Worm (Caenorhabditis elegans) whole organism, L3 larva: ENCODE measurements around the gene cal-2.
A peak's percentile ranks its signal among the peaks of the same experiment; 100 is the strongest.

Source experiments
- aly-2 ChIP-seq: fragments of 150-350 bp; optimal IDR thresholded peaks from 2 replicates; lab custom pipeline; 2014; ENCODE audit warnings: missing biosample characterization, missing genetic modification characterization
- ceh-16 ChIP-seq: sonication (generic microtip); optimal IDR thresholded peaks from 2 replicates; lab custom pipeline; 2017; ENCODE audit warnings: missing biosample characterization, missing genetic modification characterization
- ceh-82 ChIP-seq: fragments of 150-350 bp; optimal IDR thresholded peaks from 2 replicates; lab custom pipeline; 2014; ENCODE audit warnings: missing biosample characterization, missing genetic modification characterization
- ceh-9 ChIP-seq: sonication (generic microtip); optimal IDR thresholded peaks from 2 replicates; lab custom pipeline; 2018; ENCODE audit warnings: missing biosample characterization, missing genetic modification characterization
- egl-5 ChIP-seq: fragments of 150-350 bp; optimal IDR thresholded peaks from 2 replicates; lab custom pipeline; 2017; ENCODE audit warnings: missing biosample characterization, missing genetic modification reagents, missing genetic modification characterization, inconsistent platforms
- elt-1 ChIP-seq: fragments of 150-350 bp; optimal IDR thresholded peaks from 2 replicates; lab custom pipeline; 2014; ENCODE audit warnings: missing biosample characterization, missing genetic modification characterization
- elt-2 ChIP-seq: sonication (generic microtip); optimal IDR thresholded peaks from 2 replicates; lab custom pipeline; 2016; ENCODE audit warnings: missing genetic modification reagents, mild to moderate bottlenecking, missing genetic modification characterization, missing compliant biosample characterization
- elt-3 ChIP-seq, 3 experiments: fragments of 150-350 bp in 1 of 3; sonication (generic microtip) in 2 of 3; optimal IDR thresholded peaks; 2 replicates in 2 of 3; 4 replicates in 1 of 3; lab custom pipeline; 2014 to 2017; ENCODE audit warnings: missing biosample characterization in 3 of 3, missing genetic modification characterization in 3 of 3
- fkh-10 ChIP-seq: sonication (generic microtip); optimal IDR thresholded peaks from 2 replicates; lab custom pipeline; 2017; ENCODE audit warnings: missing biosample characterization, missing genetic modification reagents, missing genetic modification characterization
- fos-1 ChIP-seq: fragments of 150-350 bp; optimal IDR thresholded peaks from 2 replicates; lab custom pipeline; 2014; ENCODE audit warnings: missing biosample characterization, missing genetic modification characterization
- hmg-11 ChIP-seq: sonication (generic microtip); optimal IDR thresholded peaks from 2 replicates; lab custom pipeline; 2016; ENCODE audit warnings: missing genetic modification characterization, missing compliant biosample characterization
- lin-15B ChIP-seq: fragments of 150-350 bp; optimal IDR thresholded peaks from 2 replicates; lab custom pipeline; 2014; ENCODE audit warnings: missing biosample characterization, missing genetic modification characterization
- mdl-1 ChIP-seq: fragments of 150-350 bp; optimal IDR thresholded peaks from 2 replicates; lab custom pipeline; 2014; ENCODE audit warnings: missing biosample characterization, missing genetic modification characterization
- nfya-1 ChIP-seq: sonication (generic microtip); optimal IDR thresholded peaks from 2 replicates; lab custom pipeline; 2017; ENCODE audit warnings: missing genetic modification characterization, mild to moderate bottlenecking, missing compliant biosample characterization, antibody characterized with exemption, moderate library complexity; ENCODE audit not compliant: insufficient read depth
- nhr-23 ChIP-seq: fragments of 150-350 bp; optimal IDR thresholded peaks from 2 replicates; lab custom pipeline; 2014; ENCODE audit warnings: missing biosample characterization, missing genetic modification reagents, missing genetic modification characterization
- nhr-28 ChIP-seq: fragments of 150-350 bp; optimal IDR thresholded peaks from 2 replicates; lab custom pipeline; 2014; ENCODE audit warnings: missing biosample characterization, missing genetic modification characterization
- nhr-67 ChIP-seq: fragments of 150-350 bp; optimal IDR thresholded peaks from 2 replicates; lab custom pipeline; 2014; ENCODE audit warnings: missing biosample characterization, missing genetic modification characterization
- sea-2 ChIP-seq: fragments of 150-350 bp; sonication (generic microtip); optimal IDR thresholded peaks from 4 replicates; lab custom pipeline; 2014; ENCODE audit warnings: missing biosample characterization, missing genetic modification reagents, missing genetic modification characterization
- snpc-4 ChIP-seq: fragments of 150-350 bp; optimal IDR thresholded peaks from 2 replicates; lab custom pipeline; 2014; ENCODE audit warnings: missing biosample characterization, missing genetic modification characterization
- unc-62 ChIP-seq: fragments of 150-350 bp; sonication (generic microtip); optimal IDR thresholded peaks from 4 replicates; lab custom pipeline; 2014; ENCODE audit warnings: missing biosample characterization, missing genetic modification reagents, missing genetic modification characterization

cal-2 gene

DNA sequence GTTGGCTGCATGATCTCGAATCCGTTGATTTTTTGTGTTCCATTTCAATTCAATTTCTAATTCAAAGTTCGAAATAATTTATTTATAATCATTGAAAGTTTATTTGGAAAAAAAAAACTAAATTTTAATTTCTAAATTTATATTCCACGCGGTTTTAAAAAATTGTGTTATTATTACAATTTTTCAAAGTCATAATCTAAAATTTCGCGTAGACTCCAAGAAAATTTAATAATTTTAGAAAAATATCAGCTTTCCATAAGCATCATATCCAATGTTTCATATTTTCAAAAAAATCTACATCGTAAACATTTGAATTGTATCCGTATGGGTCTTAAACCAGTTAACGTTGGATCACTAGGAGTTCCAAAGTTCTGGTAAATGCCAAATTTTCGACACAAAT lies 39.8 kb downstream of the cal-2 start, which contains the start of gene F44G4.5:
F44G4.5 (minus strand) TSS at position 101 of the 400 bp plus-strand sequence.
- TF ChIP-seq lin-15B (tag; lab: Kevin White, UChicago) (no peak), unc-62 (GFP tag; lab: Kevin White, UChicago) (no peak), ceh-16 (tag; lab: Kevin White, UChicago) (no peak), aly-2 (no peak), fos-1 (no peak)

DNA sequence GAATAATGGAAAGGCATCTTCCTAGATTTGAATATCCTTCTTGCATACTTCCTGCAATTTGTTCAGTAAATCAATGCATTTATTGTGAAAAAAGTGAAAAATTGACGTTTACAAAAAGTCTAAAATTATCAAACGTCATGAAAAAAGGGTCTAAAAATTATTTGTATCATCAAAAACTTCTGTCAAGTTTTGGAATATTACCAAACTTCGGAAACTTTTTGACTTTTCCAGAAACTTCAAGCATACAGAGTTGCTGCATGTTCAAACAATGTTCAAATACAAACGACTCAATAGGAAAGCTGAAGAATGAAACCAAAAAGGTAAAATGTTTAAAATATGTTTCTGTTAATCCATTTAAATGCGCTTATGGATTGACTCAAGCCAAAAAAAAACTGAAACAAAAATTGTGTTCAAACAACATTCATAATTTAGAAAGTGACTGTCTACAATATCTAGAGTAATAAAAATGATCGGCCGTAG lies 41.3 kb downstream of the cal-2 start, which contains the start of gene F44G4.6:
F44G4.6 (minus strand) TSS at position 51 of the 480 bp plus-strand sequence.
- TF ChIP-seq sea-2 (GFP tag; lab: Kevin White, UChicago), result no peak
- no peak for TF ChIP-seq nfya-1 (tag; lab: Kevin White, UChicago)
- no peak for TF ChIP-seq nhr-67 (tag; lab: Kevin White, UChicago)
- TF ChIP-seq nhr-23 (tag; lab: Kevin White, UChicago), result no peak
- no peak for TF ChIP-seq hmg-11

DNA sequence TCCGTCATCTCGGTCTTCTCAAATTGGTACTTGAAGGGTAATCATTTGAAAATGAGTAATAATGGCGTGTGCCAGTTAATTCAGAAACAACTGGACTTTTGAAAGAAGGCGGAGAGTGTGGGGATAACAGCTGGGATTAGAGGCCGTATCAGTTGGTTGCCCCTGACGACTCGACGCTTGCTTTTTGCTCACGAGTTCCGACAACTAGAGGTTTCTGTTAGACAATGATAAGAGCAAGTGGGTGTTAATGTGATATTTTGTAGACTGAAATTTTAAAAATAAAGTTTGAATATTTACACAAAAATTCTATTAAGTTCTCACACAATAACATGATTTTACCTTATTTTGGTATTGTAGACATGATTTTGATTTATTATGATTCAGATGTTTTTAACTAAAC lies 44.6 kb downstream of the cal-2 start, which contains the start of gene F44G4.7:
F44G4.7 (minus strand) TSS at position 101 of the 400 bp plus-strand sequence.
- TF ChIP-seq elt-1 (tag; lab: Kevin White, UChicago) (no peak), ceh-9 (tag; lab: Kevin White, UChicago) (no peak), ceh-16 (tag; lab: Kevin White, UChicago) (no peak), ceh-82 (tag; lab: Kevin White, UChicago) (no peak), fos-1 (no peak), fkh-10 (no peak), snpc-4 (no peak), elt-3 (tag; optimal IDR thresholded peaks at IDR 0.05; lab: Kevin White, UChicago) (no peak)

DNA sequence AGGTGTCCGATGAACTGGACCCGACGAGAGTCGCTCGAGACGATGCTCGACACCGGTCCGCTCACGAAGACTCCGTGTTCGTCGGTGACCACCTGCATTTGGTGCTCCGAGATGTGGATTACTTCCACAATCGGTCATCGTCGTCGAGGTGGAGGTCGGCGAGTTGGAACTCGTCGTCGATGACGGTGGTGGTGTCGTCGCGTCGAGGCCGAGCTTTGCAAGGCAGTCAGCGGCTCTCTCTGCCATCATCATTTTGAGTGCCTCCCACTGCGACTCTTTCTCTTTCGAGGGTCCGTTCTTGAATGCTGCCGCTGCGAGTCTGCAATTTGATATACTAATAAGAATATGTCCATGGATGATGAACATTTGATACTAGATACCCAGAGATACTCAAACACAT lies 47.2 kb downstream of the cal-2 start:
- TF ChIP-seq nhr-67 (tag; lab: Kevin White, UChicago) (no peak), egl-5 (tag; lab: Kevin White, UChicago) (no peak), nhr-28 (tag; lab: Kevin White, UChicago) (no peak)

DNA sequence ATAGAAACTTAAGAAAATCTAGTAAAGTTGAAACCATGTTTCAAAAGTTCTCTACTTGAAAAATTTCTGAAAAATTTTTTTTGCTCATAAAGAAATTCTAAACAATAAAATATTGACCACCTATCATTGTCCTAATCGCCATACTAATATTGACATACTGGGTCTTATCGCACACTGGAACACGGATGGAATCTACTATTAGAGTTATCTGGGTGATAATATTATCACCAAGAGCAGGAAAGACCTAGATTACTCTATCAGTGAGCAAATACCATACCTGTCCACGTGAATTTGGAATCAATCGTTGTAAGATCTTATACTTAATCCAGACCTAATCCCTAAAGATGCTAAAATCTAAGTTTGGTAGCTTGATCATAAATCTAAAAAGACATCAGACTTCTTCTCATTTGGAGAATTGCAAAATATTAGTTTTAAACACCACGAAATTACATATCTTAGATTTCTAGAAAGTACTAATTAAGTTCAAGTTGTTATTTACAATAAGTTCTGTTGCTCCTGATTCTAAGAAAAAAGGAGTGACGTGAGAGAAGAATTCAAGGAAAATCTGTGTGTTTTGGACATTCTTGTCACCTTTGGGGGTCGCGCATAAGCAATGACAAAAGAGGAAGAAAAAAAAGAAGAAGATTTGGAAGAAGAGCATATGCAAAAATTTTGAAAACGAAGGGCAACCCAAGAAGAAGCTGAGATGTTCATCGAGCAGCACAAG lies 49.6 kb downstream of the cal-2 start:
- peak; percentile 36 for TF ChIP-seq elt-2
- TF ChIP-seq egl-5 (tag; lab: Kevin White, UChicago), result no peak

DNA sequence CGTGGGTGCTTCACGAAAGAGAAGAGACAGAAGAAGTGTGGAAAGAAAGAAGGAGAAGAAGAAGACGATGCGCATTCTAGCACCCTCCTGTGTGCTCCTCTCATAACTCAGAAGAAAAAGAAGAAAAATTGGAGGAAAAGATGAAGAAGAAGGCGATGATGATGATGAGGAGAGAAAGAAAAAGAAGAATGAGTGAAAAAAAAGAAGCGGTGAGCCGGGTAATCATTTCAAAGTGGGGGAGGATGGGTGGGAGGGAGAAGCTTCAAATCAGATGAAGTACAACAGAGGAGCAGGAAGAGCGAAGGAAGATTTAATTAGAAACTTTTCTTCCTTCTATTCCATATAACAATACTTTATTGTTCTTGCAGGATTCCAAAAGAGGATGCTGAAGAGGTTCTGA lies 50.2 kb downstream of the cal-2 start:
- TF ChIP-seq fkh-10, result peak; percentile 41
- TF ChIP-seq nfya-1 (tag; lab: Kevin White, UChicago), result peak; percentile 5
- no peak for TF ChIP-seq mdl-1 (tag; lab: Kevin White, UChicago)
- no peak for TF ChIP-seq aly-2
